Worm (Caenorhabditis elegans) whole organism, L4 larva: ENCODE measurements around the gene C31E10.11.

Source experiments
- F26F4.8 ChIP-seq: fragments of 200-800 bp; sonication (Bioruptor generic); conservative IDR thresholded peaks from 2 replicates; pipeline ENCODE4 v1.3.6; 2022; ENCODE audit warnings: missing genetic modification characterization, missing compliant biosample characterization
- F49E8.2 ChIP-seq: sonication (generic microtip); optimal IDR thresholded peaks from 2 replicates; lab custom pipeline; 2016; ENCODE audit warnings: missing compliant biosample characterization, mild to moderate bottlenecking, missing genetic modification characterization, borderline replicate concordance
- R02D3.7 ChIP-seq: fragments of 150-350 bp; sonication (generic microtip); optimal IDR thresholded peaks from 3 replicates; lab custom pipeline; 2014; ENCODE audit warnings: missing biosample characterization, missing genetic modification characterization
- T20F7.1 ChIP-seq: fragments of 200-800 bp; sonication (Bioruptor generic); optimal IDR thresholded peaks from 2 replicates; lab custom pipeline; 2018; ENCODE audit warnings: mild to moderate bottlenecking, missing genetic modification characterization, missing compliant biosample characterization
- Y105C5A.15 ChIP-seq: fragments of 200-800 bp; sonication (Bioruptor generic); IDR thresholded peaks from 2 replicates; pipeline ENCODE4 v1.3.6; 2022; ENCODE audit warnings: missing genetic modification characterization, missing compliant biosample characterization
- Y5F2A.4 ChIP-seq: fragments of 200-800 bp; sonication (Bioruptor generic); optimal IDR thresholded peaks from 2 replicates; lab custom pipeline; 2018; ENCODE audit warnings: mild to moderate bottlenecking, missing genetic modification characterization, missing compliant biosample characterization
- ZK337.2 ChIP-seq: fragments of 200-800 bp; sonication (Bioruptor generic); IDR thresholded peaks from 2 replicates; pipeline ENCODE4 v1.3.6; 2022; ENCODE audit warnings: missing genetic modification reagents, missing genetic modification characterization, missing compliant biosample characterization
- aha-1 ChIP-seq: fragments of 150-350 bp; peaks from one replicate; lab custom pipeline; 2014; ENCODE audit warnings: missing biosample characterization, missing genetic modification characterization
- ama-1 ChIP-seq: fragments of 150-350 bp; optimal IDR thresholded peaks from 2 replicates; lab custom pipeline; 2014; ENCODE audit warnings: inconsistent platforms, mixed read lengths
- attf-4 ChIP-seq: sonication (generic microtip); optimal IDR thresholded peaks from 3 replicates; lab custom pipeline; 2017; ENCODE audit warnings: missing biosample characterization, missing genetic modification characterization
- ceh-20 ChIP-seq: fragments of 200-800 bp; sonication (Bioruptor generic); IDR thresholded peaks from 2 replicates; pipeline ENCODE4 v1.3.6; 2022; ENCODE audit warnings: missing genetic modification reagents, missing genetic modification characterization, missing compliant biosample characterization
- ceh-32 ChIP-seq: sonication (generic microtip); optimal IDR thresholded peaks from 2 replicates; lab custom pipeline; 2016; ENCODE audit warnings: mild to moderate bottlenecking, missing genetic modification characterization, missing compliant biosample characterization; ENCODE audit not compliant: poor library complexity
- cey-2 ChIP-seq: sonication (generic microtip); optimal IDR thresholded peaks from 3 replicates; lab custom pipeline; 2017; ENCODE audit warnings: missing genetic modification characterization, mild to moderate bottlenecking, missing compliant biosample characterization, antibody characterized with exemption, borderline replicate concordance; ENCODE audit not compliant: insufficient read depth
- ctbp-1 ChIP-seq: fragments of 200-800 bp; sonication (Bioruptor generic); IDR thresholded peaks from 2 replicates; pipeline ENCODE4 v1.3.6; 2022; ENCODE audit warnings: missing genetic modification reagents, missing genetic modification characterization, missing compliant biosample characterization
- daf-16 ChIP-seq, 3 experiments: sonication (generic microtip); optimal IDR thresholded peaks; 2 replicates each; lab custom pipeline; 2016 to 2017; ENCODE audit warnings: missing genetic modification characterization in 3 of 3, missing genetic modification reagents in 3 of 3, mild to moderate bottlenecking in 2 of 3, missing compliant biosample characterization in 2 of 3, missing biosample characterization in 1 of 3, moderate library complexity in 1 of 3
- daf-8 ChIP-seq: fragments of 200-800 bp; sonication (Bioruptor generic); IDR thresholded peaks from 2 replicates; pipeline ENCODE4 v1.3.6; 2022; ENCODE audit warnings: missing genetic modification characterization, missing compliant biosample characterization
- dmd-6 ChIP-seq: fragments of 200-800 bp; sonication (Bioruptor generic); IDR thresholded peaks from 2 replicates; pipeline ENCODE4 v1.3.6; 2022; ENCODE audit warnings: missing genetic modification reagents, missing genetic modification characterization, missing compliant biosample characterization
- duxl-1 ChIP-seq: sonication (generic microtip); optimal IDR thresholded peaks from 2 replicates; lab custom pipeline; 2016; ENCODE audit warnings: mild to moderate bottlenecking, missing genetic modification characterization, moderate library complexity, missing compliant biosample characterization; ENCODE audit not compliant: poor library complexity
- dve-1 ChIP-seq: sonication (generic microtip); optimal IDR thresholded peaks from 2 replicates; lab custom pipeline; 2017; ENCODE audit warnings: antibody characterized with exemption, mild to moderate bottlenecking, missing genetic modification characterization, missing compliant biosample characterization; ENCODE audit not compliant: insufficient read depth
- egl-27 ChIP-seq: sonication (generic microtip); optimal IDR thresholded peaks from 3 replicates; lab custom pipeline; 2017; ENCODE audit warnings: missing biosample characterization, missing genetic modification reagents, missing genetic modification characterization
- egl-43 ChIP-seq: fragments of 200-800 bp; sonication (Bioruptor generic); IDR thresholded peaks from 2 replicates; pipeline ENCODE4 v1.3.6; 2022; ENCODE audit warnings: missing genetic modification reagents, missing genetic modification characterization, missing compliant biosample characterization
- fos-1 ChIP-seq: fragments of 150-350 bp; optimal IDR thresholded peaks from 2 replicates; lab custom pipeline; 2014; ENCODE audit warnings: missing biosample characterization, missing genetic modification characterization
- hlh-30 ChIP-seq: sonication (generic microtip); optimal IDR thresholded peaks from 2 replicates; lab custom pipeline; 2017; ENCODE audit warnings: antibody characterized with exemption, mild to moderate bottlenecking, missing genetic modification characterization, missing compliant biosample characterization; ENCODE audit not compliant: insufficient read depth
- lin-1 ChIP-seq: fragments of 200-800 bp; sonication (Bioruptor generic); IDR thresholded peaks from 2 replicates; pipeline ENCODE4 v1.3.6; 2022; ENCODE audit warnings: missing genetic modification reagents, missing genetic modification characterization, missing compliant biosample characterization
- lin-38 ChIP-seq: fragments of 200-800 bp; sonication (Bioruptor generic); IDR thresholded peaks from 2 replicates; pipeline ENCODE4 v1.3.6; 2022; ENCODE audit warnings: missing genetic modification reagents, missing genetic modification characterization, missing compliant biosample characterization
- lsy-2 ChIP-seq, 2 experiments: fragments of 150-350 bp in 1 of 2; sonication (generic microtip) in 1 of 2; optimal IDR thresholded peaks; 2 replicates each; lab custom pipeline; 2014 to 2017; ENCODE audit warnings: missing biosample characterization in 2 of 2, missing genetic modification characterization in 2 of 2
- mdt-29 ChIP-seq: fragments of 200-800 bp; sonication (Bioruptor generic); IDR thresholded peaks from 2 replicates; pipeline ENCODE4 v1.3.6; 2022; ENCODE audit warnings: missing genetic modification reagents, missing genetic modification characterization, missing compliant biosample characterization
- mep-1 ChIP-seq: fragments of 150-350 bp; sonication (generic microtip); optimal IDR thresholded peaks from 3 replicates; lab custom pipeline; 2014; ENCODE audit warnings: missing biosample characterization, missing genetic modification characterization
- mxl-2 ChIP-seq: fragments of 200-800 bp; sonication (Bioruptor generic); conservative IDR thresholded peaks from 2 replicates; pipeline ENCODE4 v1.3.6; 2022; ENCODE audit warnings: missing genetic modification reagents, missing genetic modification characterization, missing compliant biosample characterization
- nhr-10 ChIP-seq: fragments of 150-350 bp; optimal IDR thresholded peaks from 2 replicates; lab custom pipeline; 2014; ENCODE audit warnings: missing biosample characterization, missing genetic modification characterization
- nhr-102 ChIP-seq: sonication (generic microtip); optimal IDR thresholded peaks from 2 replicates; lab custom pipeline; 2016; ENCODE audit warnings: mild to moderate bottlenecking, missing genetic modification characterization, moderate library complexity, missing compliant biosample characterization
- nhr-11 ChIP-seq: fragments of 150-350 bp; optimal IDR thresholded peaks from 2 replicates; lab custom pipeline; 2014; ENCODE audit warnings: missing biosample characterization, missing genetic modification characterization
- nhr-237 ChIP-seq: sonication (generic microtip); optimal IDR thresholded peaks from 2 replicates; lab custom pipeline; 2017; ENCODE audit warnings: missing biosample characterization, missing genetic modification characterization
- nhr-41 ChIP-seq: fragments of 200-800 bp; sonication (Bioruptor generic); IDR thresholded peaks from 2 replicates; pipeline ENCODE4 v1.3.6; 2022; ENCODE audit warnings: missing genetic modification reagents, missing genetic modification characterization, missing compliant biosample characterization
- nhr-42 ChIP-seq: fragments of 200-800 bp; sonication (Bioruptor generic); IDR thresholded peaks from 2 replicates; pipeline ENCODE4 v1.3.6; 2022; ENCODE audit warnings: missing genetic modification characterization, missing compliant biosample characterization
- nhr-6 ChIP-seq: fragments of 150-350 bp; optimal IDR thresholded peaks from 2 replicates; lab custom pipeline; 2014; ENCODE audit warnings: missing biosample characterization, missing genetic modification characterization
- nhr-77 ChIP-seq: fragments of 150-350 bp; optimal IDR thresholded peaks from 2 replicates; lab custom pipeline; 2014; ENCODE audit warnings: missing biosample characterization, missing genetic modification characterization
- php-3 ChIP-seq: fragments of 200-800 bp; sonication (Bioruptor generic); IDR thresholded peaks from 2 replicates; pipeline ENCODE4 v1.3.6; 2022; ENCODE audit warnings: missing genetic modification reagents, missing genetic modification characterization, missing compliant biosample characterization
- rbr-2 ChIP-seq: sonication (generic microtip); optimal IDR thresholded peaks from 2 replicates; lab custom pipeline; 2016; ENCODE audit warnings: missing genotype, missing genetic modification characterization, missing compliant biosample characterization
- saeg-2 ChIP-seq: fragments of 200-800 bp; sonication (Bioruptor generic); IDR thresholded peaks from 2 replicates; pipeline ENCODE4 v1.3.6; 2022; ENCODE audit warnings: missing genetic modification reagents, missing genetic modification characterization, missing compliant biosample characterization
- set-16 ChIP-seq: fragments of 200-800 bp; sonication (Bioruptor generic); IDR thresholded peaks from 2 replicates; pipeline ENCODE4 v1.3.6; 2022; ENCODE audit warnings: missing genetic modification reagents, missing genetic modification characterization, missing compliant biosample characterization
- skn-1 ChIP-seq: fragments of 150-350 bp; optimal IDR thresholded peaks from 2 replicates; lab custom pipeline; 2014; ENCODE audit warnings: missing biosample characterization, missing genetic modification characterization
- snpc-1.2 ChIP-seq: fragments of 200-800 bp; sonication (Bioruptor generic); IDR thresholded peaks from 2 replicates; pipeline ENCODE4 v1.3.6; 2022; ENCODE audit warnings: missing genetic modification reagents, missing genetic modification characterization, missing compliant biosample characterization
- snpc-4 ChIP-seq: fragments of 150-350 bp; optimal IDR thresholded peaks from 2 replicates; lab custom pipeline; 2014; ENCODE audit warnings: missing biosample characterization, missing genetic modification characterization
- tag-97 ChIP-seq: fragments of 200-800 bp; sonication (Bioruptor generic); IDR thresholded peaks from 2 replicates; pipeline ENCODE4 v1.3.6; 2022; ENCODE audit warnings: missing genetic modification characterization, missing compliant biosample characterization
- unc-130 ChIP-seq: sonication (generic microtip); optimal IDR thresholded peaks from 2 replicates; lab custom pipeline; 2016; ENCODE audit warnings: missing genetic modification reagents, missing genetic modification characterization, missing compliant biosample characterization
- unc-39 ChIP-seq: sonication (generic microtip); optimal IDR thresholded peaks from 2 replicates; lab custom pipeline; 2017; ENCODE audit warnings: missing biosample characterization, missing genetic modification characterization
- zfp-2 ChIP-seq: sonication (generic microtip); optimal IDR thresholded peaks from 2 replicates; lab custom pipeline; 2016; ENCODE audit warnings: mild to moderate bottlenecking, missing genetic modification characterization, missing compliant biosample characterization
- zfp-3 ChIP-seq: fragments of 200-800 bp; sonication (Bioruptor generic); conservative IDR thresholded peaks from 2 replicates; pipeline ENCODE4 v1.3.6; 2022; ENCODE audit warnings: missing genetic modification reagents, missing genetic modification characterization, missing compliant biosample characterization
- zip-11 ChIP-seq: fragments of 200-800 bp; sonication (Bioruptor generic); IDR thresholded peaks from 2 replicates; pipeline ENCODE4 v1.3.6; 2022; ENCODE audit warnings: missing genetic modification characterization, missing compliant biosample characterization
- zip-2 ChIP-seq: fragments of 150-350 bp; optimal IDR thresholded peaks from 2 replicates; lab custom pipeline; 2014; ENCODE audit warnings: missing biosample characterization, missing genetic modification characterization

C31E10.11 gene

DNA sequence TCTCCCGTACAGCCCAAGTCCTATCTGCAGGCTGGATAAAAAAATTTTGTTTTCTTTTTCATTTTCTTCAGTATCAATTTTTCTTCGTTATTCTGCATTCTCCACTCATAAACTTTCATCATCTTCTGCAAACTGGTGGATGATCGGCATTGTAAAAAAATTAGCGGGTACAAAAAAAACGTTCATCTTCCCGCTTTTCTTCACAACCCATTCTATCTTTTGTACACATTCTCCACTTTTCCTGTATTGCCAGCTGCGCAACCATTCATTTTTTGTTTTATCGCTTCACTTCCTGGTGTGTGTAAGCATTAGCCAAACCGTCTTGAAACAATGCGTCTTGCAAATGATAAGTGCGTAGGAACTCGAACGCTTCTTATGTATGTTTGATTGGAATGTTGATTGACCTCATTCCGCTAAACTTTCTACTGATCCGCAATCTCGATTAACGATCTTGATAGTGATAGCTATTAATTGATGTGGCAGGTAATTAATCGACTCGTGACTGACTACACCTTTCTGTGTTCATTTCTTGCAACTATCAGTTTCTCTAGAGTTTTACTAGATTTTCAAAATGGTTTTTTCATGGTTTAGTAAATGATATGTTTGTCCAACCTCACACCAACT, 16.0 kb downstream of the C31E10.11 start:
- TF ChIP-seq zfp-2 (tag; lab: Kevin White, UChicago) = no peak
- TF ChIP-seq F26F4.8 (GFP tag; lab: Robert Waterston, UW) = no peak
- TF ChIP-seq daf-8 (GFP tag; lab: Robert Waterston, UW) = no peak
- no peak for TF ChIP-seq cey-2 (tag; lab: Kevin White, UChicago)
- TF ChIP-seq nhr-10 (tag; lab: Kevin White, UChicago) = no peak
- no peak for TF ChIP-seq zip-11
- TF ChIP-seq egl-27 = no peak
- TF ChIP-seq set-16 = no peak
- no peak for TF ChIP-seq skn-1 (tag; lab: Kevin White, UChicago)
- TF ChIP-seq F49E8.2 (tag; lab: Kevin White, UChicago) = no peak
- TF ChIP-seq fos-1 (tag; lab: Kevin White, UChicago) = no peak
- TF ChIP-seq mdt-29 (GFP tag; lab: Robert Waterston, UW) = no peak
- no peak for TF ChIP-seq zip-2
- no peak for TF ChIP-seq unc-130
- TF ChIP-seq egl-43 (GFP tag; lab: Robert Waterston, UW) = no peak
- TF ChIP-seq lin-1 (GFP tag; lab: Robert Waterston, UW) = no peak
- TF ChIP-seq ceh-20 (GFP tag; lab: Robert Waterston, UW) = no peak
- TF ChIP-seq php-3 (GFP tag; lab: Robert Waterston, UW) = peak; percentile 54; the same call in 1 of the 2 replicates
- peak; percentile 55 for TF ChIP-seq nhr-77 (tag; lab: Kevin White, UChicago)
- TF ChIP-seq duxl-1 (tag; lab: Kevin White, UChicago) = no peak
- TF ChIP-seq saeg-2 (GFP tag; lab: Robert Waterston, UW) = 0 out of 2 replicates have a peak, but pooled peaks have one; percentile 41
- no peak for TF ChIP-seq tag-97
- TF ChIP-seq mep-1 (tag; lab: Kevin White, UChicago) = peak; percentile 19
- peak; percentile 41 for TF ChIP-seq dve-1 (tag; lab: Kevin White, UChicago)
- no peak for TF ChIP-seq zfp-3
- TF ChIP-seq aha-1 (tag; lab: Kevin White, UChicago) = no peak
- no peak for TF ChIP-seq nhr-41 (GFP tag; lab: Robert Waterston, UW)
- no peak for TF ChIP-seq rbr-2 (tag; lab: Kevin White, UChicago)
- no peak for TF ChIP-seq nhr-102 (tag; lab: Kevin White, UChicago)
- no peak for TF ChIP-seq daf-16 (GFP tag; optimal IDR thresholded peaks at IDR 0.05; lab: Kevin White, UChicago)
- peak; percentile 45 for TF ChIP-seq daf-16 (tag; optimal IDR thresholded peaks at IDR 0.05; lab: Kevin White, UChicago)
- no peak for TF ChIP-seq unc-39
- no peak for TF ChIP-seq lin-38
- TF ChIP-seq ama-1 (lab: Kevin White, UChicago) = no peak
- no peak for TF ChIP-seq T20F7.1
- no peak for TF ChIP-seq attf-4 (tag; lab: Kevin White, UChicago)
- no peak for TF ChIP-seq nhr-6 (tag; lab: Kevin White, UChicago)
- TF ChIP-seq snpc-1.2 (GFP tag; lab: Robert Waterston, UW) = no peak
- TF ChIP-seq ZK337.2 (GFP tag; lab: Robert Waterston, UW) = no peak
- TF ChIP-seq nhr-42 = no peak
- peak; percentile 47; the same call in 1 of the 2 replicates for TF ChIP-seq ctbp-1 (GFP tag; lab: Robert Waterston, UW)
- no peak for TF ChIP-seq R02D3.7 (tag; lab: Kevin White, UChicago)
- peak; percentile 37 for TF ChIP-seq hlh-30
- no peak for TF ChIP-seq snpc-4
- no peak for TF ChIP-seq ceh-32 (tag; lab: Kevin White, UChicago)
- TF ChIP-seq dmd-6 (GFP tag; lab: Robert Waterston, UW) = peak; percentile 58
- TF ChIP-seq nhr-237 (tag; lab: Kevin White, UChicago) = no peak
- no peak for TF ChIP-seq Y5F2A.4 (GFP tag; lab: Kevin White, UChicago)
- TF ChIP-seq Y105C5A.15 = no peak
- TF ChIP-seq nhr-11 (tag; lab: Kevin White, UChicago) = no peak
- peak in 1 of 2 experiments; percentile 15 for TF ChIP-seq lsy-2 (tag; optimal IDR thresholded peaks at IDR 0.05; lab: Kevin White, UChicago)
- TF ChIP-seq mxl-2 (GFP tag; lab: Robert Waterston, UW) = no peak
